In genomic region chr3L:17667642-17668362, dm6 we compare ENCODE assay signal across 5 fruit fly cellular contexts.
TF ChIP-seq lines count a peak whose summit lies in the region.

No protein-coding gene starts in this region.

- no peak for TF ChIP-seq CTCF in whole organism, embryonic (GFP tag; optimal IDR thresholded peaks at IDR 0.05; lab: Kevin White, UChicago)

TF ChIP-seq in whole organism, adult, 20 proteins besides CTCF, POLR2A, EP300 and RAD21:
- no peak for TF ChIP-seq CG7101 (tag; optimal IDR thresholded peaks at IDR 0.05; lab: Kevin White, UChicago)
- TF ChIP-seq kay (GFP tag; lab: Kevin White, UChicago; ENCODE audit: borderline replicate concordance), result peak; percentile 82
- TF ChIP-seq cnc (optimal IDR thresholded peaks at IDR 0.05; lab: Kevin White, UChicago), result no peak
- peak; percentile 68 for TF ChIP-seq pad (GFP tag; optimal IDR thresholded peaks at IDR 0.05; lab: Kevin White, UChicago)
TF ChIP-seq in whole organism, adult: peak in this region for 2.

TF ChIP-seq in whole organism, embryonic, 481 proteins besides CTCF, POLR2A, EP300 and RAD21 (continues in another document):
- TF ChIP-seq p53 (GFP tag; optimal IDR thresholded peaks at IDR 0.05; lab: Kevin White, UChicago) (no peak), sd (tag; optimal IDR thresholded peaks at IDR 0.05; lab: Kevin White, UChicago) (peak; percentile 66), CG5953 (GFP tag; IDR thresholded peaks at IDR 0.05; lab: Robert Waterston, UW) (no peak), CG7556 (GFP tag; optimal IDR thresholded peaks at IDR 0.05; lab: Kevin White, UChicago) (no peak), gem (tag; optimal IDR thresholded peaks at IDR 0.05; lab: Kevin White, UChicago) (peak; percentile 10), amos (GFP tag; IDR thresholded peaks at IDR 0.05; lab: Robert Waterston, UW; ENCODE audit: partially characterized antibody) (no peak), CG11696 (GFP tag; IDR thresholded peaks at IDR 0.05; lab: Robert Waterston, UW) (no peak), CG3065 (GFP tag; optimal IDR thresholded peaks at IDR 0.05; lab: Kevin White, UChicago) (no peak), yki (optimal IDR thresholded peaks at IDR 0.05; lab: Kevin White, UChicago) (no peak), CG3281 (GFP tag; optimal IDR thresholded peaks at IDR 0.05; lab: Kevin White, UChicago) (no peak), sens (GFP tag; lab: Kevin White, UChicago) (peak; percentile 49), CG4360 (GFP tag; IDR thresholded peaks at IDR 0.05; lab: Robert Waterston, UW) (no peak), CG2678 (tag; optimal IDR thresholded peaks at IDR 0.05; lab: Kevin White, UChicago) (no peak), Lhr (GFP tag; optimal IDR thresholded peaks at IDR 0.05; lab: Kevin White, UChicago) (no peak), HHEX (GFP tag; optimal IDR thresholded peaks at IDR 0.05; lab: Kevin White, UChicago) (no peak), rib (GFP tag; IDR thresholded peaks at IDR 0.05; lab: Robert Waterston, UW) (peak; percentile 37; the same call in 1 of the 2 replicates), CG7987 (GFP tag; optimal IDR thresholded peaks at IDR 0.05; lab: Kevin White, UChicago) (no peak), CG13287 (GFP tag; IDR thresholded peaks at IDR 0.05; lab: Robert Waterston, UW; ENCODE audit: partially characterized antibody) (no peak), nerfin-1 (tag; optimal IDR thresholded peaks at IDR 0.05; lab: Kevin White, UChicago) (no peak), Side (GFP tag; optimal IDR thresholded peaks at IDR 0.05; lab: Kevin White, UChicago) (no peak), pum (GFP tag; optimal IDR thresholded peaks at IDR 0.05; lab: Kevin White, UChicago) (no peak), pfk (GFP tag; optimal IDR thresholded peaks at IDR 0.05; lab: Kevin White, UChicago) (no peak), CG15696 (tag; optimal IDR thresholded peaks at IDR 0.05; lab: Kevin White, UChicago) (no peak)

TF ChIP-seq in whole organism, prepupa, 60 proteins besides CTCF, POLR2A, EP300 and RAD21 (continues in another document):
- TF ChIP-seq net (GFP tag; optimal IDR thresholded peaks at IDR 0.05; lab: Kevin White, UChicago), result no peak
- no peak for TF ChIP-seq Met (GFP tag; optimal IDR thresholded peaks at IDR 0.05; lab: Kevin White, UChicago)
- TF ChIP-seq CG31627 (GFP tag; optimal IDR thresholded peaks at IDR 0.05; lab: Kevin White, UChicago), result no peak
- TF ChIP-seq CG6163 (GFP tag; IDR thresholded peaks at IDR 0.05; lab: Robert Waterston, UW), result no peak
- no peak for TF ChIP-seq fd59A (GFP tag; optimal IDR thresholded peaks at IDR 0.05; lab: Kevin White, UChicago)
- no peak for TF ChIP-seq CG11294 (GFP tag; IDR thresholded peaks at IDR 0.05; lab: Robert Waterston, UW)
- no peak for TF ChIP-seq CG6854 (GFP tag; optimal IDR thresholded peaks at IDR 0.05; lab: Kevin White, UChicago)
- no peak for TF ChIP-seq CG15336 (GFP tag; IDR thresholded peaks at IDR 0.05; lab: Robert Waterston, UW)
- no peak for TF ChIP-seq CG16779 (tag; optimal IDR thresholded peaks at IDR 0.05; lab: Kevin White, UChicago)
- TF ChIP-seq CG34406 (GFP tag; optimal IDR thresholded peaks at IDR 0.05; lab: Kevin White, UChicago), result no peak
- TF ChIP-seq Sox102F (GFP tag; optimal IDR thresholded peaks at IDR 0.05; lab: Kevin White, UChicago), result peak; percentile 11
- no peak for TF ChIP-seq OdsH (GFP tag; optimal IDR thresholded peaks at IDR 0.05; lab: Kevin White, UChicago)
- TF ChIP-seq CG10631 (GFP tag; optimal IDR thresholded peaks at IDR 0.05; lab: Kevin White, UChicago), result no peak
- TF ChIP-seq CG3919 (GFP tag; optimal IDR thresholded peaks at IDR 0.05; lab: Kevin White, UChicago), result no peak
- TF ChIP-seq Sox15 (GFP tag; optimal IDR thresholded peaks at IDR 0.05; lab: Kevin White, UChicago), result no peak
- TF ChIP-seq vri (GFP tag; optimal IDR thresholded peaks at IDR 0.05; lab: Kevin White, UChicago), result peak; percentile 7
- no peak for TF ChIP-seq CG8319 (GFP tag; optimal IDR thresholded peaks at IDR 0.05; lab: Kevin White, UChicago)
- peak; percentile 8 for TF ChIP-seq topi (GFP tag; optimal IDR thresholded peaks at IDR 0.05; lab: Kevin White, UChicago)
- TF ChIP-seq Eip93F (GFP tag; optimal IDR thresholded peaks at IDR 0.05; lab: Kevin White, UChicago), result no peak
- no peak for TF ChIP-seq CG32006 (GFP tag; optimal IDR thresholded peaks at IDR 0.05; lab: Kevin White, UChicago)
- TF ChIP-seq CG9139 (GFP tag; optimal IDR thresholded peaks at IDR 0.05; lab: Kevin White, UChicago), result no peak
- TF ChIP-seq ss (GFP tag; optimal IDR thresholded peaks at IDR 0.05; lab: Kevin White, UChicago), result no peak
- TF ChIP-seq CG3032 (tag; optimal IDR thresholded peaks at IDR 0.05; lab: Kevin White, UChicago), result no peak
- TF ChIP-seq salr (GFP tag; optimal IDR thresholded peaks at IDR 0.05; lab: Kevin White, UChicago), result no peak

TF ChIP-seq in whole organism, pupa, 21 proteins besides CTCF, POLR2A, EP300 and RAD21:
- TF ChIP-seq CG9948 (tag; optimal IDR thresholded peaks at IDR 0.05; lab: Kevin White, UChicago), result no peak
- TF ChIP-seq CG12605 (GFP tag; IDR thresholded peaks at IDR 0.05; lab: Robert Waterston, UW), result peak; percentile 10; the same call in 1 of the 2 replicates
- TF ChIP-seq gl (tag; optimal IDR thresholded peaks at IDR 0.05; lab: Kevin White, UChicago), result no peak

TF ChIP-seq in whole organism, wandering third instar larva, 38 proteins besides CTCF, POLR2A, EP300 and RAD21:
- TF ChIP-seq ey (GFP tag; optimal IDR thresholded peaks at IDR 0.05; lab: Kevin White, UChicago) (no peak), foxo (GFP tag; optimal IDR thresholded peaks at IDR 0.05; lab: Kevin White, UChicago) (peak in 1 of 2 experiments; percentile 15), psq (GFP tag; optimal IDR thresholded peaks at IDR 0.05; lab: Kevin White, UChicago) (peak; percentile 93), fru (GFP tag; optimal IDR thresholded peaks at IDR 0.05; lab: Kevin White, UChicago) (peak; percentile 22)
